Fruit fly (Drosophila melanogaster) whole organism, pupa: ENCODE data around the gene CG14034.

ENCODE experiments used
- CG10348 ChIP-seq: fragments of 200-800 bp; sonication (Bioruptor generic); IDR thresholded peaks from 2 replicates; pipeline ENCODE4 v1.3.6; 2022; ENCODE audit warnings: missing biosample characterization, missing genetic modification characterization
- CG12605 ChIP-seq: fragments of 200-800 bp; sonication (Bioruptor generic); IDR thresholded peaks from 2 replicates; pipeline ENCODE4 v1.3.6; 2022; ENCODE audit warnings: missing biosample characterization, missing genetic modification characterization
- CG13204 ChIP-seq: fragments of 200-800 bp; sonication (Bioruptor generic); optimal IDR thresholded peaks from 2 replicates; lab custom pipeline; 2018; ENCODE audit warnings: missing biosample characterization, mild to moderate bottlenecking, missing genetic modification characterization, moderate library complexity
- CG14655 ChIP-seq: fragments of 200-800 bp; sonication (Bioruptor generic); optimal IDR thresholded peaks from 3 replicates; lab custom pipeline; 2017; ENCODE audit warnings: mild to moderate bottlenecking, missing biosample characterization, missing genetic modification reagents, missing genetic modification characterization
- CG15710 ChIP-seq: fragments of 200-800 bp; sonication (Bioruptor generic); optimal IDR thresholded peaks from 2 replicates; lab custom pipeline; 2018; ENCODE audit warnings: missing biosample characterization, mild to moderate bottlenecking, missing genetic modification characterization, moderate library complexity
- CG17806 ChIP-seq: fragments of 200-800 bp; sonication (Bioruptor generic); optimal IDR thresholded peaks from 2 replicates; lab custom pipeline; 2018; ENCODE audit warnings: missing biosample characterization, mild to moderate bottlenecking, missing genetic modification characterization, moderate library complexity
- CG32121 ChIP-seq: fragments of 200-800 bp; sonication (Bioruptor generic); IDR thresholded peaks from 2 replicates; pipeline ENCODE4 v1.3.6; 2022; ENCODE audit warnings: missing biosample characterization, missing genetic modification characterization
- CG34367 ChIP-seq: fragments of 200-800 bp; sonication (Bioruptor generic); optimal IDR thresholded peaks from 2 replicates; lab custom pipeline; 2018; ENCODE audit warnings: missing biosample characterization, mild to moderate bottlenecking, missing genetic modification characterization
- CG4496 ChIP-seq: fragments of 200-800 bp; sonication (Bioruptor generic); IDR thresholded peaks from 3 replicates; pipeline ENCODE4 v1.3.6; 2022; ENCODE audit warnings: missing biosample characterization, missing genetic modification characterization
- CG8159 ChIP-seq: fragments of 200-800 bp; sonication (Bioruptor generic); optimal IDR thresholded peaks from 3 replicates; lab custom pipeline; 2018; ENCODE audit warnings: missing biosample characterization, mild to moderate bottlenecking, missing genetic modification characterization, moderate library complexity
- CG8301 ChIP-seq: fragments of 200-800 bp; sonication (Bioruptor generic); optimal IDR thresholded peaks from 2 replicates; lab custom pipeline; 2018; ENCODE audit warnings: missing biosample characterization, mild to moderate bottlenecking, missing genetic modification characterization
- CG9948 ChIP-seq: fragments of 200-800 bp; sonication (Bioruptor generic); optimal IDR thresholded peaks from 2 replicates; lab custom pipeline; 2018; ENCODE audit warnings: missing biosample characterization, mild to moderate bottlenecking, missing genetic modification characterization, moderate library complexity
- D1 ChIP-seq: fragments of 200-800 bp; sonication (Bioruptor generic); optimal IDR thresholded peaks from 2 replicates; lab custom pipeline; 2018; ENCODE audit warnings: missing biosample characterization, mild to moderate bottlenecking, missing genetic modification characterization, moderate library complexity
- EcR ChIP-seq: fragments of 200-800 bp; sonication (Bioruptor generic); optimal IDR thresholded peaks from 3 replicates; lab custom pipeline; 2019; ENCODE audit warnings: missing biosample characterization, missing genetic modification characterization, mild to moderate bottlenecking, moderate library complexity, missing genetic modification reagents
- Ets98B ChIP-seq: fragments of 200-800 bp; sonication (Bioruptor generic); IDR thresholded peaks from 2 replicates; pipeline ENCODE4 v1.3.6; 2022; ENCODE audit warnings: missing biosample characterization, missing genetic modification characterization
- Pif1A ChIP-seq: fragments of 200-800 bp; sonication (Bioruptor generic); optimal IDR thresholded peaks from 3 replicates; lab custom pipeline; 2016; ENCODE audit warnings: missing biosample characterization, missing genetic modification characterization
- Pif1B ChIP-seq: fragments of 200-800 bp; sonication (Bioruptor generic); optimal IDR thresholded peaks from 3 replicates; lab custom pipeline; 2016; ENCODE audit warnings: missing biosample characterization, missing genetic modification characterization
- Snoo ChIP-seq: fragments of 200-800 bp; sonication (Bioruptor generic); optimal IDR thresholded peaks from 3 replicates; lab custom pipeline; 2017; ENCODE audit warnings: missing biosample characterization, mild to moderate bottlenecking, missing genetic modification characterization, inconsistent platforms
- fd96Ca ChIP-seq: fragments of 200-800 bp; sonication (Bioruptor generic); IDR thresholded peaks from 3 replicates; pipeline ENCODE4 v1.3.6; 2022; ENCODE audit warnings: missing biosample characterization, missing genetic modification characterization
- gl ChIP-seq: fragments of 200-800 bp; sonication (Bioruptor generic); optimal IDR thresholded peaks from 2 replicates; lab custom pipeline; 2018; ENCODE audit warnings: missing biosample characterization, mild to moderate bottlenecking, missing genetic modification characterization
- rn ChIP-seq: fragments of 200-800 bp; sonication (Bioruptor generic); IDR thresholded peaks from 2 replicates; pipeline ENCODE4 v1.3.6; 2022; ENCODE audit warnings: missing biosample characterization, missing genetic modification characterization

Gene CG14034

DNA sequence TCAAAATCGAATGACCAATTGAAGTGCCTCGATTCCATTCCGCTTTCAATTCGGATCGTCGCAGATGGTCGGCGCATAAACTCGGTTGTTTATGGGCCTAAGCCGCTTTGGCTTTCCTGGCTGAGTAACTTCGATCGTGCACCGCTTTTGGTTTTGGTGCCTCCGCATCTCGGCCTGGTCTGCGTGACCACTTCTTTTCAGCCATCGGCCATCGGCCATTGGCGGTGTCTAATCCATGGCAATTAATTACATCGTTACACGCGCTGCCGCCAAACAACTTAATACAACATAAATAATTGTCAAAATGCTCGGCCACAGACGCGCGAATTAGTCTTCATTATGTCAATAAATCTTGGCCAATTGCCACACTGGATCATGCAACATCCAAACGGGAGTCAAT is 43.9 kb upstream of the CG14034 start:
- no peak for TF ChIP-seq CG15710 (tag; lab: Kevin White, UChicago)
- TF ChIP-seq D1 (tag; lab: Kevin White, UChicago): no peak
- TF ChIP-seq fd96Ca (GFP tag; lab: Robert Waterston, UW): no peak
- no peak for TF ChIP-seq CG4496 (GFP tag; lab: Robert Waterston, UW)
- no peak for TF ChIP-seq CG13204 (GFP tag; lab: Kevin White, UChicago)
- TF ChIP-seq CG10348 (GFP tag; lab: Robert Waterston, UW): no peak
- TF ChIP-seq rn (GFP tag; lab: Robert Waterston, UW): no peak
- TF ChIP-seq CG8301: no peak
- no peak for TF ChIP-seq CG32121 (GFP tag; lab: Robert Waterston, UW)
- TF ChIP-seq Pif1A (GFP tag; lab: Kevin White, UChicago): no peak
- TF ChIP-seq CG14655 (GFP tag; lab: Kevin White, UChicago): no peak
- no peak for TF ChIP-seq CG34367 (tag; lab: Kevin White, UChicago)
- no peak for TF ChIP-seq CG17806 (tag; lab: Kevin White, UChicago)

DNA sequence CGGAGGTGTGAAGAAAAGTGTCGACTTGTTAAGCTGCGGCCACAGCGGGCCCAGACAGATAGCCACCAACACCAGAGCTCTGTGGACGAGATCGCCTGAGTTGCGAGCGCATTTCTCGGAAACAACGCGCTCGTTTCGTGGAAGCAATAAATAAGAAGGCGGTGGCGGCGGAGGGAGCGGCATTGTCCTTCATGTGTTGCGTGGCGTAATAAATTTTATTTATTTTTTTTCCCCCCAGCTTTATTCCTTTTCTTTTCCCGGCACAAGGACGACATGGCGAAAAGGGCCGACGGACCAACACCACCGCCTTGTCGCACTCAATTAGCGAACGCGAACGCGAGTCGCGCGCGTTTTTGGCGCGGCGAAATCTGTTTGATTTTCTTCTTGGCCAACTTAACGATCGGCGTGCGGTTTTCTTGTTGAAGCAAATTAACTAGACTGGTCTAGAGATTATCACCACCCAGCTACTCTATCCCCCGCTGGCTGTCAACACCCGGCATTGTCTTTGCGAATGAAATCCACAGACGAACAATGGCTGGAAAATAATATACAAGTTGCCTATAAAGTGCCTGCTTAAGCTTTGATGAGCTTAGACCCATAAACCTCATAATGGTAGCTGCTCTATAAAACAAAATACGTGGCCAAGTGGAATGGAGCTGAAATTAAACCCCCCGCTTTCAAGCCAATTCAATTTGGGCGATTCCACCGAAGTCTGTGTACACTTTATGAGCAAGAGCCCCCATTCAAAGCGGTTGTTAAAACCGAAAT is 42.9 kb upstream of the CG14034 start:
- peak; percentile 49 for TF ChIP-seq EcR (GFP tag; lab: Kevin White, UChicago)
- no peak for TF ChIP-seq gl (tag; lab: Kevin White, UChicago)
- 0 out of 3 replicates have a peak, but pooled peaks have one; percentile 18 for TF ChIP-seq CG4496 (GFP tag; lab: Robert Waterston, UW)
- peak; percentile 76 for TF ChIP-seq CG13204 (GFP tag; lab: Kevin White, UChicago)
- TF ChIP-seq CG9948: no peak

DNA sequence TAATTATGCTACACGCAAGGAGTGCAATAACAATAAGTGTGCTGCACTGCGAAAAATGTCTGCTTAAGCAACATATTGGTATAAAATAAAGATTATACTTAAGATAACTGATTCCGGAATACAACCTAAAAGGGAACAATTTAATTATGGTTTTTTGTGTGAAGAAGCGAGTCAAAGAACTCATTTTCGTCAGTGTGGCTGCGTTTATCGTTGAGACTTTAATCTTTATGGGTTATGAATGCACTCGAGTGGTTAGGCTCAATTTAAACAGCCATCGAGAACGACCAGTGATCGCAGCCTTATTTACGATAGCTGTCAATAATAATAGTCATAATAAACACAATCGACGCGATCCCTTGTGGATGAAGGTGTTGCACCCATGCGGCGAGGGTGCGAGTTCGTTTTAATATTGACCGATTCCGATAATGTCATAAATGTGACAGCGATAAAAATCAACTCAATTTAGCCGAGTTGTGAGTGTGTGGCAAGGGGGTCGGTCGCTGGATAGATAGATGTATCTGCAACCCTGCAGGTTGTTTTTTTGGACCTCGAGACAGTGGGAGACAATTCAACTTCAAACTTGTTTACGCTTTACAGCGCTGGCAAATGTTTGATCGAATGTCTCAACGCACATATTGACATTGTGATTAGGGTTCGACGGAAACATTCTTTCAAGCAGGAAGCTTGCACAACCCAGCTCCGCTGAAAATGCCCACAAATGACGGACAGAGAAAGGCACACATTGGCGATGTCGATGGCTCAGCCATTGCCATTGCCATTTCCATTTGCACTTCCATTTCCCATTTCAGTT is 39.9 kb upstream of the CG14034 start:
- TF ChIP-seq CG4496 (GFP tag; lab: Robert Waterston, UW) (peak; percentile 69; the same call in 1 of the 3 replicates), EcR (GFP tag; lab: Kevin White, UChicago) (peak; percentile 87), CG17806 (tag; lab: Kevin White, UChicago) (peak; percentile 67), CG15710 (tag; lab: Kevin White, UChicago) (peak; percentile 56), CG9948 (peak; percentile 55), CG12605 (GFP tag; lab: Robert Waterston, UW) (no peak; the same call in 1 of the 2 replicates), Snoo (tag; lab: Kevin White, UChicago) (peak; percentile 61), rn (GFP tag; lab: Robert Waterston, UW) (peak; percentile 29; the same call in 1 of the 2 replicates), Pif1A (GFP tag; lab: Kevin White, UChicago) (peak; percentile 62), CG8159 (tag; lab: Kevin White, UChicago) (peak; percentile 68), CG34367 (tag; lab: Kevin White, UChicago) (peak; percentile 42), CG13204 (GFP tag; lab: Kevin White, UChicago) (peak; percentile 38), CG10348 (GFP tag; lab: Robert Waterston, UW) (no peak), CG14655 (GFP tag; lab: Kevin White, UChicago) (peak; percentile 40), fd96Ca (GFP tag; lab: Robert Waterston, UW) (peak; percentile 65; the same call in 1 of the 3 replicates), Pif1B (GFP tag; lab: Kevin White, UChicago) (peak; percentile 37), CG32121 (GFP tag; lab: Robert Waterston, UW) (no peak), gl (tag; lab: Kevin White, UChicago) (peak; percentile 40), D1 (tag; lab: Kevin White, UChicago) (no peak), CG8301 (peak; percentile 33), Ets98B (GFP tag; lab: Robert Waterston, UW) (peak; percentile 30)

DNA sequence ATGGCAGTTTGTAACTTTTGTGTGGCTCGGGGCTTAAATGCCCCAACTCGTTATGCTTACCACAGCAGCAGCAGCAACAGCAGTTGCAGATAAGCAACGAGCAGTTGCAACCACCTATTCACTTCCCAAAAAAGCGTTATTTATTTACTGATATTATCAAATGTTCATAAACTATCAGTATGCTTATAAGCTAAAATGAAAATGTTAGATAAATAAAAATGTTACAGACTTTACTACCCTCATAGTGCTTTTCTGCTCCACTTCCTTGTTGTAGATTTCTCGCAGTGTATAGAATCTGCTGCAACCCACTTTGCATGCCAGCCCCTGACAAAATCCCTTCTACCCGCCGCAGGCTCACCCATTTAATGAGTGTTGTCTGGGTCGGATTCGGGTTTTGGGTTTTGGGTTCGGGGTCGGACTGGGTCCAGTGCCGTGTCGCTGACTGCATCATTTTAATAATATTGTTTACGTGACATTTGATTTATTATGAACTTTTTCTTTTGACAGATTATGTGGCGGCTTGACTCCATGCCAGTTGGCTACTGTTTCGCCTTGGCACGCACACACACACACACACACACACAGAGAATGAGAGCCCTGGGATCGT is 37.9 kb upstream of the CG14034 start:
- TF ChIP-seq CG4496 (GFP tag; lab: Robert Waterston, UW) (peak; percentile 84), EcR (GFP tag; lab: Kevin White, UChicago) (peak; percentile 35), Pif1A (GFP tag; lab: Kevin White, UChicago) (peak; percentile 89), CG14655 (GFP tag; lab: Kevin White, UChicago) (peak; percentile 90), CG12605 (GFP tag; lab: Robert Waterston, UW) (peak; percentile 76), Ets98B (GFP tag; lab: Robert Waterston, UW) (peak; percentile 72), CG9948 (peak; percentile 92), fd96Ca (GFP tag; lab: Robert Waterston, UW) (peak; percentile 76), CG10348 (GFP tag; lab: Robert Waterston, UW) (no peak), CG8159 (tag; lab: Kevin White, UChicago) (peak; percentile 94), CG15710 (tag; lab: Kevin White, UChicago) (peak; percentile 93), Pif1B (GFP tag; lab: Kevin White, UChicago) (peak; percentile 89), rn (GFP tag; lab: Robert Waterston, UW) (peak; percentile 77), gl (tag; lab: Kevin White, UChicago) (peak; percentile 87), CG8301 (peak; percentile 89), Snoo (tag; lab: Kevin White, UChicago) (peak; percentile 95), CG32121 (GFP tag; lab: Robert Waterston, UW) (peak; percentile 62), D1 (tag; lab: Kevin White, UChicago) (peak; percentile 89), CG17806 (tag; lab: Kevin White, UChicago) (peak; percentile 94), CG34367 (tag; lab: Kevin White, UChicago) (peak; percentile 93), CG13204 (GFP tag; lab: Kevin White, UChicago) (peak; percentile 82)
